Comparison of ENCODE assay signal across 1 fruit fly cellular context in the genomic region with DNA sequence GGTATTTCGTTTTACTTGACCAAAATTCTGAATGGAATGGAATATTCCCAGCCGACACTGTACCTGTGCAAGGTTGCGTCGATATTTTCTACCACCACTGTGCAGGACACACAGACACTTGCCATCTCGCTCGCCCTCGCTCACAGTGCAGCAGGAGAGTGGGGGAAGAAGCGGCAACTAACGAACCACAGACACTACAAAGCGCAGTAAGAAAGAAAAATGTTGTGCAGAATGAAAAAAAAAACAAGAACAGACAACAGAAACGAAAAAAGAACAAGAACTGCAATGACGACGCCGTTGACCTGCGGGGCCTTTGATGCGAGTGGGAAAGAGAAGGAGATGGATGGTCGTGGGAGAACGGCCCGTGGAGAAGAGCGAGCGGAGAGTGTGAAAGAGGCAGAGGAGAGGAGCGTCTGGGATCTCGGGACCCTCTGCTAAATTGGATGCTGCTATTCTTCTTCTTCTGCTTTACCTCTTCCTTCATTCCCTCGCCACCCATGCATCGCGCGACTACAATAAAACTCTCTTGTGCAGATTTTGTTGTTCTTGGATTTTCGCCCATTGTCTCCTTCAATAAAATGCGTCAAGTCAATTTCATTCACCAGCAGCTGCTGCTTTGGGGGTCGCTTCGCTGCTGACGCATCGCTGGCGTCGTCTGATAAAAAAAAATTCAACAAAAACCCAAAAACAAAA.
A peak's percentile ranks its signal among the peaks of the same experiment; 100 is the strongest.
TF ChIP-seq lines count a peak whose summit lies in the region.

No protein-coding gene starts in this region.

TF ChIP-seq in whole organism, embryonic, 481 proteins besides CTCF, POLR2A, EP300 and RAD21 (continued from another document):
- TF ChIP-seq zen (tag; optimal IDR thresholded peaks at IDR 0.05; lab: Kevin White, UChicago) (peak; percentile 7), Sin3A (optimal IDR thresholded peaks at IDR 0.05; lab: Kevin White, UChicago) (no peak), Pdp1 (GFP tag; optimal IDR thresholded peaks at IDR 0.05; lab: Kevin White, UChicago) (no peak), CG6683 (GFP tag; optimal IDR thresholded peaks at IDR 0.05; lab: Kevin White, UChicago) (no peak), her (GFP tag; optimal IDR thresholded peaks at IDR 0.05; lab: Kevin White, UChicago) (no peak), mld (GFP tag; IDR thresholded peaks at IDR 0.05; lab: Robert Waterston, UW; ENCODE audit: partially characterized antibody) (no peak), CG7839 (tag; optimal IDR thresholded peaks at IDR 0.05; lab: Kevin White, UChicago) (no peak), CG9817 (tag; optimal IDR thresholded peaks at IDR 0.05; lab: Kevin White, UChicago) (no peak), fd64A (GFP tag; optimal IDR thresholded peaks at IDR 0.05; lab: Kevin White, UChicago) (no peak), CG4328 (GFP tag; optimal IDR thresholded peaks at IDR 0.05; lab: Kevin White, UChicago) (no peak), CG18764 (GFP tag; optimal IDR thresholded peaks at IDR 0.05; lab: Kevin White, UChicago) (no peak), Doc2 (GFP tag; IDR thresholded peaks at IDR 0.05; lab: Robert Waterston, UW) (no peak), hkb (optimal IDR thresholded peaks at IDR 0.05; lab: Kevin White, UChicago) (no peak), hkb (GFP tag; IDR thresholded peaks at IDR 0.05; lab: Robert Waterston, UW) (no peak), dysf (GFP tag; IDR thresholded peaks at IDR 0.05; lab: Robert Waterston, UW) (no peak), Deaf1 (tag; optimal IDR thresholded peaks at IDR 0.05; lab: Kevin White, UChicago) (no peak), Sox100B (GFP tag; optimal IDR thresholded peaks at IDR 0.05; lab: Kevin White, UChicago) (no peak), B-H2 (GFP tag; optimal IDR thresholded peaks at IDR 0.05; lab: Kevin White, UChicago) (no peak), Drgx (GFP tag; IDR thresholded peaks at IDR 0.05; lab: Robert Waterston, UW) (peak; percentile 47)
